Fruit fly (Drosophila melanogaster) whole organism, prepupa: ENCODE results near the gene CG10845.

Experiments
- Blimp-1 ChIP-seq: fragments of 200-800 bp; sonication (Bioruptor generic); optimal IDR thresholded peaks from 3 replicates; lab custom pipeline; 2017; ENCODE audit warnings: missing biosample characterization, missing genetic modification characterization, mild to moderate bottlenecking, moderate library complexity, missing genetic modification reagents
- CG10631 ChIP-seq: fragments of 200-800 bp; sonication (Bioruptor generic); optimal IDR thresholded peaks from 2 replicates; lab custom pipeline; 2016; ENCODE audit warnings: missing biosample characterization, missing genetic modification characterization
- CG11294 ChIP-seq: fragments of 200-800 bp; sonication (Bioruptor generic); IDR thresholded peaks from 2 replicates; pipeline ENCODE4 v1.3.6; 2022; ENCODE audit warnings: missing biosample characterization, missing genetic modification characterization
- CG11762 ChIP-seq: fragments of 200-800 bp; sonication (Bioruptor generic); optimal IDR thresholded peaks from 3 replicates; lab custom pipeline; 2016; ENCODE audit warnings: missing biosample characterization, missing genetic modification characterization; ENCODE audit not compliant: insufficient read depth
- CG11902 ChIP-seq: fragments of 200-800 bp; sonication (Bioruptor generic); optimal IDR thresholded peaks from 3 replicates; lab custom pipeline; 2016; ENCODE audit warnings: missing biosample characterization, missing genetic modification characterization
- CG15336 ChIP-seq: fragments of 200-800 bp; sonication (Bioruptor generic); IDR thresholded peaks from 2 replicates; pipeline ENCODE4 v1.3.6; 2022; ENCODE audit warnings: missing biosample characterization, missing genetic modification characterization
- CG16779 ChIP-seq: fragments of 200-800 bp; sonication (Bioruptor generic); optimal IDR thresholded peaks from 3 replicates; lab custom pipeline; 2017; ENCODE audit warnings: missing biosample characterization, mild to moderate bottlenecking, missing genetic modification characterization
- CG3032 ChIP-seq: fragments of 200-800 bp; optimal IDR thresholded peaks from 2 replicates; lab custom pipeline; 2019; ENCODE audit warnings: missing biosample characterization, mild to moderate bottlenecking, missing genetic modification characterization, moderate library complexity
- CG32006 ChIP-seq: fragments of 200-800 bp; sonication (Bioruptor generic); optimal IDR thresholded peaks from 3 replicates; lab custom pipeline; 2017; ENCODE audit warnings: missing biosample characterization, mild to moderate bottlenecking, missing genetic modification characterization
- CG3919 ChIP-seq: fragments of 200-800 bp; sonication (Bioruptor generic); optimal IDR thresholded peaks from 3 replicates; lab custom pipeline; 2016; ENCODE audit warnings: missing biosample characterization, missing genetic modification characterization
- CG4318 ChIP-seq: fragments of 200-800 bp; sonication (Bioruptor generic); optimal IDR thresholded peaks from 3 replicates; lab custom pipeline; 2017; ENCODE audit warnings: missing biosample characterization, mild to moderate bottlenecking, missing genetic modification characterization
- CG6163 ChIP-seq: fragments of 200-800 bp; sonication (Bioruptor generic); IDR thresholded peaks from 3 replicates; pipeline ENCODE4 v1.3.6; 2022; ENCODE audit warnings: missing biosample characterization, missing genetic modification characterization
- CG6276 ChIP-seq: fragments of 200-800 bp; sonication (Bioruptor generic); optimal IDR thresholded peaks from 2 replicates; lab custom pipeline; 2017; ENCODE audit warnings: missing biosample characterization, mild to moderate bottlenecking, missing genetic modification characterization
- CG6808 ChIP-seq: fragments of 200-800 bp; sonication (Bioruptor generic); optimal IDR thresholded peaks from 3 replicates; lab custom pipeline; 2017; ENCODE audit warnings: missing biosample characterization, missing genetic modification characterization, mild to moderate bottlenecking, moderate library complexity, missing genetic modification reagents
- CG6854 ChIP-seq: fragments of 200-800 bp; sonication (Bioruptor generic); optimal IDR thresholded peaks from 2 replicates; lab custom pipeline; 2017; ENCODE audit warnings: missing biosample characterization, mild to moderate bottlenecking, missing genetic modification characterization
- CG7368 ChIP-seq: fragments of 200-800 bp; sonication (Bioruptor generic); optimal IDR thresholded peaks from 3 replicates; lab custom pipeline; 2016; ENCODE audit warnings: missing biosample characterization, missing genetic modification characterization
- CG8119 ChIP-seq: fragments of 200-800 bp; sonication (Bioruptor generic); IDR thresholded peaks from 3 replicates; pipeline ENCODE4 v1.3.6; 2022; ENCODE audit warnings: missing biosample characterization, missing genetic modification characterization
- CG8319 ChIP-seq: fragments of 200-800 bp; sonication (Bioruptor generic); optimal IDR thresholded peaks from 3 replicates; lab custom pipeline; 2016; ENCODE audit warnings: missing biosample characterization, missing genetic modification characterization
- CG8632 ChIP-seq: fragments of 200-800 bp; sonication (Bioruptor generic); optimal IDR thresholded peaks from 3 replicates; lab custom pipeline; 2016; ENCODE audit warnings: missing biosample characterization, missing genetic modification characterization
- Eip75B ChIP-seq: fragments of 200-800 bp; sonication (Bioruptor generic); optimal IDR thresholded peaks from 3 replicates; lab custom pipeline; 2016; ENCODE audit warnings: missing biosample characterization, missing genetic modification characterization
- Eip78C ChIP-seq: fragments of 200-800 bp; sonication (Bioruptor generic); peaks from one replicate; lab custom pipeline; 2016; ENCODE audit warnings: missing biosample characterization, missing genetic modification characterization
- Ets21C ChIP-seq: fragments of 200-800 bp; sonication (Bioruptor generic); optimal IDR thresholded peaks from 3 replicates; lab custom pipeline; 2016; ENCODE audit warnings: missing biosample characterization, missing genetic modification characterization
- Ets96B ChIP-seq: fragments of 200-800 bp; optimal IDR thresholded peaks from 2 replicates; lab custom pipeline; 2019; ENCODE audit warnings: missing biosample characterization, mild to moderate bottlenecking, missing genetic modification characterization, moderate library complexity
- Gug ChIP-seq: fragments of 200-800 bp; sonication (Bioruptor generic); IDR thresholded peaks from 2 replicates; pipeline ENCODE4 v1.3.6; 2022; ENCODE audit warnings: missing biosample characterization, missing genetic modification characterization
- Hr38 ChIP-seq: sonication (Bioruptor generic); optimal IDR thresholded peaks from 2 replicates; lab custom pipeline; 2016; ENCODE audit warnings: missing biosample characterization, missing genetic modification characterization
- Hr4 ChIP-seq: fragments of 200-800 bp; sonication (Bioruptor generic); optimal IDR thresholded peaks from 3 replicates; lab custom pipeline; 2016; ENCODE audit warnings: missing biosample characterization, missing genetic modification characterization
- Lpt ChIP-seq: fragments of 200-800 bp; sonication (Bioruptor generic); optimal IDR thresholded peaks from 3 replicates; lab custom pipeline; 2016; ENCODE audit warnings: missing biosample characterization, missing genetic modification characterization
- Met ChIP-seq: fragments of 200-800 bp; sonication (Bioruptor generic); optimal IDR thresholded peaks from 3 replicates; lab custom pipeline; 2016; ENCODE audit warnings: missing biosample characterization, missing genetic modification characterization
- OdsH ChIP-seq: fragments of 200-800 bp; sonication (Bioruptor generic); optimal IDR thresholded peaks from 3 replicates; lab custom pipeline; 2016; ENCODE audit warnings: missing biosample characterization, missing genetic modification characterization
- Smox ChIP-seq: fragments of 200-800 bp; sonication (Bioruptor generic); optimal IDR thresholded peaks from 3 replicates; lab custom pipeline; 2016; ENCODE audit warnings: missing biosample characterization, missing genetic modification characterization
- Sox102F ChIP-seq: fragments of 200-800 bp; sonication (Bioruptor generic); optimal IDR thresholded peaks from 2 replicates; lab custom pipeline; 2016; ENCODE audit warnings: missing biosample characterization, mild to moderate bottlenecking, missing genetic modification characterization
- Sox14 ChIP-seq: fragments of 200-800 bp; sonication (Bioruptor generic); optimal IDR thresholded peaks from 3 replicates; lab custom pipeline; 2016; ENCODE audit warnings: missing biosample characterization, missing genetic modification characterization
- Sox15 ChIP-seq: fragments of 200-800 bp; sonication (Bioruptor generic); optimal IDR thresholded peaks from 3 replicates; lab custom pipeline; 2016; ENCODE audit warnings: missing biosample characterization, missing genetic modification characterization
- achi ChIP-seq: fragments of 200-800 bp; sonication (Bioruptor generic); optimal IDR thresholded peaks from 3 replicates; lab custom pipeline; 2016; ENCODE audit warnings: missing biosample characterization, missing genetic modification characterization
- cyc ChIP-seq: fragments of 200-800 bp; sonication (Bioruptor generic); optimal IDR thresholded peaks from 3 replicates; lab custom pipeline; 2016; ENCODE audit warnings: missing biosample characterization, missing genetic modification characterization
- dsx ChIP-seq: fragments of 200-800 bp; optimal IDR thresholded peaks from 3 replicates; lab custom pipeline; 2019; ENCODE audit warnings: missing biosample characterization, mild to moderate bottlenecking, missing genetic modification characterization, moderate library complexity; ENCODE audit not compliant: poor library complexity, severe bottlenecking
- eg ChIP-seq: fragments of 200-800 bp; sonication (Bioruptor generic); IDR thresholded peaks from 3 replicates; pipeline ENCODE4 v1.3.6; 2022; ENCODE audit warnings: missing biosample characterization, missing genetic modification characterization
- esn ChIP-seq: fragments of 200-800 bp; sonication (Bioruptor generic); optimal IDR thresholded peaks from 2 replicates; lab custom pipeline; 2016; ENCODE audit warnings: missing biosample characterization, mild to moderate bottlenecking, missing genetic modification characterization, moderate library complexity
- fd59A ChIP-seq: fragments of 200-800 bp; sonication (Bioruptor generic); optimal IDR thresholded peaks from 2 replicates; lab custom pipeline; 2017; ENCODE audit warnings: missing biosample characterization, mild to moderate bottlenecking, missing genetic modification characterization, missing genetic modification reagents
- fkh ChIP-seq: fragments of 200-800 bp; sonication (Bioruptor generic); optimal IDR thresholded peaks from 3 replicates; lab custom pipeline; 2017; ENCODE audit warnings: missing biosample characterization, mild to moderate bottlenecking, missing genetic modification characterization, moderate library complexity
- lz ChIP-seq: fragments of 200-800 bp; sonication (Bioruptor generic); optimal IDR thresholded peaks from 3 replicates; lab custom pipeline; 2016; ENCODE audit warnings: missing biosample characterization, missing genetic modification characterization
- net ChIP-seq: fragments of 200-800 bp; sonication (Bioruptor generic); optimal IDR thresholded peaks from 3 replicates; lab custom pipeline; 2016; ENCODE audit warnings: missing biosample characterization, missing genetic modification characterization
- pdm3 ChIP-seq: fragments of 200-800 bp; sonication (Bioruptor generic); optimal IDR thresholded peaks from 3 replicates; lab custom pipeline; 2016; ENCODE audit warnings: missing biosample characterization, missing genetic modification characterization
- salr ChIP-seq, 2 experiments: fragments of 200-800 bp; sonication (Bioruptor generic); optimal IDR thresholded peaks; 3 replicates each; lab custom pipeline; 2016 to 2018; ENCODE audit warnings: missing biosample characterization in 2 of 2, missing genetic modification characterization in 2 of 2, mild to moderate bottlenecking in 1 of 2
- spab ChIP-seq: fragments of 200-800 bp; sonication (Bioruptor generic); optimal IDR thresholded peaks from 2 replicates; lab custom pipeline; 2017; ENCODE audit warnings: missing biosample characterization, mild to moderate bottlenecking, missing genetic modification characterization, missing genetic modification reagents
- ss ChIP-seq, 2 experiments: fragments of 200-800 bp; sonication (Bioruptor generic); optimal IDR thresholded peaks; 2 replicates in 1 of 2; 3 replicates in 1 of 2; lab custom pipeline; 2017 to 2018; ENCODE audit warnings: mild to moderate bottlenecking in 2 of 2, missing biosample characterization in 2 of 2, missing genetic modification characterization in 2 of 2, moderate library complexity in 1 of 2
- svp ChIP-seq: fragments of 200-800 bp; sonication (Bioruptor generic); peaks from one replicate; lab custom pipeline; 2016; ENCODE audit warnings: missing biosample characterization, missing genetic modification characterization
- topi ChIP-seq: fragments of 200-800 bp; sonication (Bioruptor generic); optimal IDR thresholded peaks from 3 replicates; lab custom pipeline; 2016; ENCODE audit warnings: missing biosample characterization, missing genetic modification characterization

Gene CG10845

DNA sequence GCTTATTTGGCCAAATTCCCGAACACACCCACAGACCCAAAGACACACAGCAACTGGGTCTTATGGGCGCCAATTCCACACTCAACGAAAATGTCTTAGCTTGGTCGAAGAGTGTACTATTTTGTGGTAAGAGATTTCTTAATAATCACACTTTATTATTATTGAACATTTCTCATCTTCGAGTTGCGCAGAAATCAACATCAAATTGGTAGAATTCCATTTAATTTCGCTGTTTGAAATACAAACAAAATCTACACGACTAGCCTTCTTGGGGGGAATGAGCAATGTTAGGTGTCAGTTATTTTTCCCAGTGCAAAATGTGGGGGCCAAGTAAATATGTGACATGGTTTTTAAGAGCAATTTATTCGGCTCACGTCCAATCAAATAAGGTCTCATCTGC is 10.0 kb upstream of the CG10845 start (continued):
- TF ChIP-seq svp (GFP tag; lab: Kevin White, UChicago) (peak; percentile 37), CG32006 (peak; percentile 71), OdsH (GFP tag; lab: Kevin White, UChicago) (peak; percentile 35), pdm3 (GFP tag; lab: Kevin White, UChicago) (peak; percentile 38), achi (peak; percentile 5), CG8119 (peak; percentile 55; the same call in 2 of the 3 replicates), Sox102F (GFP tag; lab: Kevin White, UChicago) (no peak), Smox (GFP tag; lab: Kevin White, UChicago) (no peak), fd59A (no peak)
- TF ChIP-seq, all 60 proteins: peak for 17

DNA sequence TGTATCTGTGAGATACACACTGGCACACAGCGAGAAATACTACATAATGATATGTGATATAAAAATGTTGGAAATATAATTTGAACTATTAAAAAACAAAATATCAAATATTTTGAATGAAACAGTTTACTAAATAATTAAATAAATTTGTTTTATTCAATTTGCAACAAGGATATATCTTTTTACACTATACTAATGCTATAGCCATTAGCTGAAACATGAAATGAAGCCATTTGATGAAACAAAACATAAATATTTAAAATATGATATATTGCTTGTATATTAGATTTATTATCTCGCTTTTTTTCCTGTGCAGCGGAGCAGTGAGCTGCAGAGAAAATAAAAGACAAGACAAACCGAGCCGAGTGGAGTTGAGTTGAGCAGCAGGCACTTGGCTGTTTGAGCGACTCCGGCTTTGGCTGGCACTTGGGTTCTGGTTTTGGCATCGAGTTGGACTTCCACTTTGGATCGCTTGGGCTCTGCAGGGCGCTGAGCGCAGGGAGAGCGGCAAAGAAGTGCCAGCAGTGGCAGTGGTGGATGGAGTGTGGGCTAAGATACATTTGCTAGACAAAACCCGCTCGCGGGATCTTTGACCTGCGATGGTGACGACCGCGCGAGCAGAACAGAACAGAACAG is 7.5 kb upstream of the CG10845 start:
- TF ChIP-seq fd59A (peak; percentile 85), dsx (GFP tag; lab: Kevin White, UChicago) (peak; percentile 91), salr (GFP tag; optimal IDR thresholded peaks at IDR 0.05; lab: Kevin White, UChicago) (peak; percentile 7 to 86), Smox (GFP tag; lab: Kevin White, UChicago) (peak; percentile 77), Gug (GFP tag; lab: Robert Waterston, UW) (peak; percentile 76), Blimp-1 (GFP tag; lab: Kevin White, UChicago) (peak; percentile 69), CG16779 (tag; lab: Kevin White, UChicago) (peak; percentile 81), Hr38 (GFP tag; lab: Kevin White, UChicago) (no peak), pdm3 (GFP tag; lab: Kevin White, UChicago) (peak; percentile 68), fkh (GFP tag; lab: Kevin White, UChicago) (peak; percentile 64), Eip78C (GFP tag; lab: Kevin White, UChicago) (peak; percentile 95), topi (GFP tag; lab: Kevin White, UChicago) (peak; percentile 72), Ets96B (tag; lab: Kevin White, UChicago) (peak; percentile 93), net (GFP tag; lab: Kevin White, UChicago) (peak; percentile 88), CG11762 (GFP tag; lab: Kevin White, UChicago) (peak; percentile 80), CG11902 (peak; percentile 59), Sox14 (GFP tag; lab: Kevin White, UChicago) (peak; percentile 33), ss (GFP tag; optimal IDR thresholded peaks at IDR 0.05; lab: Kevin White, UChicago) (peak; percentile 84 to 86), CG32006 (peak; percentile 90), CG7368 (GFP tag; lab: Kevin White, UChicago) (peak; percentile 78), CG3919 (GFP tag; lab: Kevin White, UChicago) (peak; percentile 86), Hr4 (peak; percentile 66), CG15336 (peak; percentile 94), Ets21C (GFP tag; lab: Kevin White, UChicago) (peak; percentile 19), Met (GFP tag; lab: Kevin White, UChicago) (peak; percentile 83), CG8319 (GFP tag; lab: Kevin White, UChicago) (peak; percentile 52), CG11294 (GFP tag; lab: Robert Waterston, UW) (peak; percentile 70; the same call in 1 of the 2 replicates), cyc (GFP tag; lab: Kevin White, UChicago) (peak; percentile 74), lz (GFP tag; lab: Kevin White, UChicago) (peak; percentile 55), spab (GFP tag; lab: Kevin White, UChicago) (peak; percentile 91), Sox15 (GFP tag; lab: Kevin White, UChicago) (peak; percentile 39), CG8119 (peak; percentile 95), CG3032 (tag; lab: Kevin White, UChicago) (peak; percentile 96), esn (GFP tag; lab: Kevin White, UChicago) (peak; percentile 88), Eip75B (GFP tag; lab: Kevin White, UChicago) (peak; percentile 53), CG4318 (GFP tag; lab: Kevin White, UChicago) (peak; percentile 74), CG6163 (GFP tag; lab: Robert Waterston, UW) (peak; percentile 81; the same call in 2 of the 3 replicates), OdsH (GFP tag; lab: Kevin White, UChicago) (peak; percentile 86), CG8632 (GFP tag; lab: Kevin White, UChicago) (peak; percentile 79), CG6276 (GFP tag; lab: Kevin White, UChicago) (peak; percentile 92), eg (GFP tag; lab: Robert Waterston, UW) (peak; percentile 84), CG6808 (GFP tag; lab: Kevin White, UChicago) (peak; percentile 91), CG6854 (GFP tag; lab: Kevin White, UChicago) (peak; percentile 76), CG10631 (GFP tag; lab: Kevin White, UChicago) (peak; percentile 88), Lpt (GFP tag; lab: Kevin White, UChicago) (peak; percentile 94)
